Worm (Caenorhabditis elegans) whole organism, L4 larva: Measurements from ENCODE around the gene R08C7.5.

Source experiments
- D1046.2 ChIP-seq: fragments of 200-800 bp; sonication (Bioruptor generic); IDR thresholded peaks from 2 replicates; pipeline ENCODE4 v1.3.6; 2022; ENCODE audit warnings: missing genetic modification characterization, missing compliant biosample characterization
- F26F4.8 ChIP-seq: fragments of 200-800 bp; sonication (Bioruptor generic); conservative IDR thresholded peaks from 2 replicates; pipeline ENCODE4 v1.3.6; 2022; ENCODE audit warnings: missing genetic modification characterization, missing compliant biosample characterization
- F44E2.7 ChIP-seq: fragments of 200-800 bp; sonication (Bioruptor generic); IDR thresholded peaks from 2 replicates; pipeline ENCODE4 v2.1.2; 2022; ENCODE audit warnings: missing genetic modification characterization, missing compliant biosample characterization
- R02D3.7 ChIP-seq: fragments of 150-350 bp; sonication (generic microtip); optimal IDR thresholded peaks from 3 replicates; lab custom pipeline; 2014; ENCODE audit warnings: missing biosample characterization, missing genetic modification characterization
- T20F7.1 ChIP-seq: fragments of 200-800 bp; sonication (Bioruptor generic); optimal IDR thresholded peaks from 2 replicates; lab custom pipeline; 2018; ENCODE audit warnings: mild to moderate bottlenecking, missing genetic modification characterization, missing compliant biosample characterization
- T26A8.4 ChIP-seq: fragments of 200-800 bp; sonication (Bioruptor generic); IDR thresholded peaks from 2 replicates; pipeline ENCODE4 v1.3.6; 2022; ENCODE audit warnings: missing genetic modification characterization, missing compliant biosample characterization
- Y48G9A.11 ChIP-seq: fragments of 200-800 bp; sonication (Bioruptor generic); IDR thresholded peaks from 2 replicates; pipeline ENCODE4 v1.3.6; 2022; ENCODE audit warnings: missing genetic modification reagents, missing genetic modification characterization, missing compliant biosample characterization
- ZK337.2 ChIP-seq: fragments of 200-800 bp; sonication (Bioruptor generic); IDR thresholded peaks from 2 replicates; pipeline ENCODE4 v1.3.6; 2022; ENCODE audit warnings: missing genetic modification reagents, missing genetic modification characterization, missing compliant biosample characterization
- ceh-20 ChIP-seq: fragments of 200-800 bp; sonication (Bioruptor generic); IDR thresholded peaks from 2 replicates; pipeline ENCODE4 v1.3.6; 2022; ENCODE audit warnings: missing genetic modification reagents, missing genetic modification characterization, missing compliant biosample characterization
- ceh-28 ChIP-seq: fragments of 150-350 bp; optimal IDR thresholded peaks from 2 replicates; lab custom pipeline; 2014; ENCODE audit warnings: missing biosample characterization, missing genetic modification reagents, missing genetic modification characterization
- ceh-44 ChIP-seq: fragments of 200-800 bp; sonication (Bioruptor generic); IDR thresholded peaks from 2 replicates; pipeline ENCODE4 v1.3.6; 2022; ENCODE audit warnings: missing genetic modification reagents, missing genetic modification characterization, missing compliant biosample characterization
- ceh-62 ChIP-seq: sonication (generic microtip); optimal IDR thresholded peaks from 2 replicates; lab custom pipeline; 2017; ENCODE audit warnings: missing biosample characterization, missing genetic modification characterization
- ceh-82 ChIP-seq: sonication (generic microtip); optimal IDR thresholded peaks from 2 replicates; lab custom pipeline; 2017; ENCODE audit warnings: missing biosample characterization, missing genetic modification characterization
- cey-2 ChIP-seq: sonication (generic microtip); optimal IDR thresholded peaks from 3 replicates; lab custom pipeline; 2017; ENCODE audit warnings: missing genetic modification characterization, mild to moderate bottlenecking, missing compliant biosample characterization, antibody characterized with exemption, borderline replicate concordance; ENCODE audit not compliant: insufficient read depth
- ctbp-1 ChIP-seq: fragments of 200-800 bp; sonication (Bioruptor generic); IDR thresholded peaks from 2 replicates; pipeline ENCODE4 v1.3.6; 2022; ENCODE audit warnings: missing genetic modification reagents, missing genetic modification characterization, missing compliant biosample characterization
- daf-19 ChIP-seq: fragments of 200-800 bp; sonication (Bioruptor generic); conservative IDR thresholded peaks from 2 replicates; pipeline ENCODE4 v1.3.6; 2022; ENCODE audit warnings: missing genetic modification characterization, missing compliant biosample characterization
- dpl-1 ChIP-seq: fragments of 150-350 bp; optimal IDR thresholded peaks from 2 replicates; lab custom pipeline; 2014; ENCODE audit warnings: missing biosample characterization, missing genetic modification reagents, missing genetic modification characterization
- dve-1 ChIP-seq: sonication (generic microtip); optimal IDR thresholded peaks from 2 replicates; lab custom pipeline; 2017; ENCODE audit warnings: antibody characterized with exemption, mild to moderate bottlenecking, missing genetic modification characterization, missing compliant biosample characterization; ENCODE audit not compliant: insufficient read depth
- egl-27 ChIP-seq: sonication (generic microtip); optimal IDR thresholded peaks from 3 replicates; lab custom pipeline; 2017; ENCODE audit warnings: missing biosample characterization, missing genetic modification reagents, missing genetic modification characterization
- egl-43 ChIP-seq: fragments of 200-800 bp; sonication (Bioruptor generic); IDR thresholded peaks from 2 replicates; pipeline ENCODE4 v1.3.6; 2022; ENCODE audit warnings: missing genetic modification reagents, missing genetic modification characterization, missing compliant biosample characterization
- fos-1 ChIP-seq: fragments of 150-350 bp; optimal IDR thresholded peaks from 2 replicates; lab custom pipeline; 2014; ENCODE audit warnings: missing biosample characterization, missing genetic modification characterization
- hif-1 ChIP-seq, 2 experiments: sonication (generic microtip); optimal IDR thresholded peaks; 2 replicates each; lab custom pipeline; 2016 to 2017; ENCODE audit warnings: missing compliant biosample characterization in 2 of 2, missing genetic modification characterization in 2 of 2, missing genetic modification reagents in 2 of 2, missing genotype in 2 of 2, mild to moderate bottlenecking in 1 of 2
- hlh-11 ChIP-seq: fragments of 200-800 bp; sonication (Bioruptor generic); optimal IDR thresholded peaks from 2 replicates; lab custom pipeline; 2018; ENCODE audit warnings: mild to moderate bottlenecking, missing genetic modification characterization, missing compliant biosample characterization
- hmg-1.1 ChIP-seq: fragments of 200-800 bp; sonication (Bioruptor generic); IDR thresholded peaks from 2 replicates; pipeline ENCODE4 v1.3.6; 2022; ENCODE audit warnings: missing genetic modification reagents, missing genetic modification characterization, missing compliant biosample characterization
- lim-7 ChIP-seq: fragments of 200-800 bp; sonication (Bioruptor generic); IDR thresholded peaks from 2 replicates; pipeline ENCODE4 v1.3.6; 2022; ENCODE audit warnings: missing genetic modification characterization, missing compliant biosample characterization
- lin-1 ChIP-seq: fragments of 200-800 bp; sonication (Bioruptor generic); IDR thresholded peaks from 2 replicates; pipeline ENCODE4 v1.3.6; 2022; ENCODE audit warnings: missing genetic modification reagents, missing genetic modification characterization, missing compliant biosample characterization
- lin-15B ChIP-seq: fragments of 150-350 bp; sonication (generic microtip); optimal IDR thresholded peaks from 3 replicates; lab custom pipeline; 2014; ENCODE audit warnings: missing biosample characterization, missing genetic modification characterization
- lin-29 ChIP-seq: fragments of 200-800 bp; sonication (Bioruptor generic); IDR thresholded peaks from 2 replicates; pipeline ENCODE4 v1.3.6; 2022; ENCODE audit warnings: missing genetic modification reagents, missing genetic modification characterization, missing compliant biosample characterization
- lin-39 ChIP-seq: fragments of 150-350 bp; optimal IDR thresholded peaks from 2 replicates; lab custom pipeline; 2014; ENCODE audit warnings: missing biosample characterization, missing genetic modification reagents, missing genetic modification characterization
- lir-3 ChIP-seq: sonication (generic microtip); optimal IDR thresholded peaks from 2 replicates; lab custom pipeline; 2016; ENCODE audit warnings: mild to moderate bottlenecking, missing genetic modification characterization, missing compliant biosample characterization
- lsy-2 ChIP-seq, 2 experiments: fragments of 150-350 bp in 1 of 2; sonication (generic microtip) in 1 of 2; optimal IDR thresholded peaks; 2 replicates each; lab custom pipeline; 2014 to 2017; ENCODE audit warnings: missing biosample characterization in 2 of 2, missing genetic modification characterization in 2 of 2
- madf-9 ChIP-seq: fragments of 200-800 bp; sonication (Bioruptor generic); conservative IDR thresholded peaks from 2 replicates; pipeline ENCODE4 v1.3.6; 2022; ENCODE audit warnings: missing genetic modification reagents, missing genetic modification characterization, missing compliant biosample characterization
- mdl-1 ChIP-seq, 2 experiments: fragments of 150-350 bp in 1 of 2; sonication (generic microtip) in 1 of 2; optimal IDR thresholded peaks; 2 replicates each; lab custom pipeline; 2014 to 2017; ENCODE audit warnings: missing biosample characterization in 2 of 2, missing genetic modification characterization in 2 of 2
- mdt-29 ChIP-seq: fragments of 200-800 bp; sonication (Bioruptor generic); IDR thresholded peaks from 2 replicates; pipeline ENCODE4 v1.3.6; 2022; ENCODE audit warnings: missing genetic modification reagents, missing genetic modification characterization, missing compliant biosample characterization
- mep-1 ChIP-seq: fragments of 150-350 bp; sonication (generic microtip); optimal IDR thresholded peaks from 3 replicates; lab custom pipeline; 2014; ENCODE audit warnings: missing biosample characterization, missing genetic modification characterization
- nhr-102 ChIP-seq: sonication (generic microtip); optimal IDR thresholded peaks from 2 replicates; lab custom pipeline; 2016; ENCODE audit warnings: mild to moderate bottlenecking, missing genetic modification characterization, moderate library complexity, missing compliant biosample characterization
- nhr-48 ChIP-seq: sonication (generic microtip); optimal IDR thresholded peaks from 2 replicates; lab custom pipeline; 2016; ENCODE audit warnings: mild to moderate bottlenecking, missing genetic modification characterization, missing compliant biosample characterization
- nhr-6 ChIP-seq: fragments of 150-350 bp; optimal IDR thresholded peaks from 2 replicates; lab custom pipeline; 2014; ENCODE audit warnings: missing biosample characterization, missing genetic modification characterization
- nhr-77 ChIP-seq: fragments of 150-350 bp; optimal IDR thresholded peaks from 2 replicates; lab custom pipeline; 2014; ENCODE audit warnings: missing biosample characterization, missing genetic modification characterization
- pha-4 ChIP-seq, 2 experiments: fragments of 150-350 bp in 1 of 2; fragments of 200-800 bp in 1 of 2; sonication (Bioruptor generic) in 1 of 2; IDR thresholded peaks in 1 of 2; optimal IDR thresholded peaks in 1 of 2; 2 replicates each; pipeline versions ENCODE4 v1.3.6 to Lab custom; 2014 to 2022; ENCODE audit warnings: missing genetic modification characterization in 2 of 2, missing genetic modification reagents in 2 of 2, missing biosample characterization in 1 of 2, missing compliant biosample characterization in 1 of 2
- rbr-2 ChIP-seq: sonication (generic microtip); optimal IDR thresholded peaks from 2 replicates; lab custom pipeline; 2016; ENCODE audit warnings: missing genotype, missing genetic modification characterization, missing compliant biosample characterization
- saeg-2 ChIP-seq: fragments of 200-800 bp; sonication (Bioruptor generic); IDR thresholded peaks from 2 replicates; pipeline ENCODE4 v1.3.6; 2022; ENCODE audit warnings: missing genetic modification reagents, missing genetic modification characterization, missing compliant biosample characterization
- sdz-12 ChIP-seq: fragments of 200-800 bp; sonication (Bioruptor generic); optimal IDR thresholded peaks from 2 replicates; lab custom pipeline; 2018; ENCODE audit warnings: mild to moderate bottlenecking, missing genetic modification characterization, missing compliant biosample characterization
- set-16 ChIP-seq: fragments of 200-800 bp; sonication (Bioruptor generic); IDR thresholded peaks from 2 replicates; pipeline ENCODE4 v1.3.6; 2022; ENCODE audit warnings: missing genetic modification reagents, missing genetic modification characterization, missing compliant biosample characterization
- tra-1 ChIP-seq: fragments of 200-800 bp; sonication (Bioruptor generic); IDR thresholded peaks from 2 replicates; pipeline ENCODE4 v1.3.6; 2022; ENCODE audit warnings: missing genetic modification reagents, missing genetic modification characterization, missing compliant biosample characterization
- unc-62 ChIP-seq, 3 experiments: fragments of 150-350 bp in 1 of 3; sonication (generic microtip); optimal IDR thresholded peaks in 2 of 3; peaks in 1 of 3; 1 replicate in 1 of 3; 2 replicates in 2 of 3; lab custom pipeline; 2014 to 2017; ENCODE audit warnings: missing biosample characterization in 3 of 3, missing genetic modification characterization in 3 of 3, missing genetic modification reagents in 3 of 3, missing genotype in 1 of 3
- vab-7 ChIP-seq: fragments of 200-800 bp; sonication (Bioruptor generic); IDR thresholded peaks from 2 replicates; pipeline ENCODE4 v1.3.6; 2022; ENCODE audit warnings: missing genetic modification reagents, missing genetic modification characterization, missing compliant biosample characterization
- zip-2 ChIP-seq: fragments of 150-350 bp; optimal IDR thresholded peaks from 2 replicates; lab custom pipeline; 2014; ENCODE audit warnings: missing biosample characterization, missing genetic modification characterization
- ztf-11 ChIP-seq: fragments of 150-350 bp; optimal IDR thresholded peaks from 2 replicates; lab custom pipeline; 2014; ENCODE audit warnings: missing biosample characterization, missing genetic modification characterization
- ztf-7 ChIP-seq: fragments of 150-350 bp; optimal IDR thresholded peaks from 2 replicates; lab custom pipeline; 2014; ENCODE audit warnings: missing biosample characterization, missing genetic modification characterization

The R08C7.5 gene

DNA sequence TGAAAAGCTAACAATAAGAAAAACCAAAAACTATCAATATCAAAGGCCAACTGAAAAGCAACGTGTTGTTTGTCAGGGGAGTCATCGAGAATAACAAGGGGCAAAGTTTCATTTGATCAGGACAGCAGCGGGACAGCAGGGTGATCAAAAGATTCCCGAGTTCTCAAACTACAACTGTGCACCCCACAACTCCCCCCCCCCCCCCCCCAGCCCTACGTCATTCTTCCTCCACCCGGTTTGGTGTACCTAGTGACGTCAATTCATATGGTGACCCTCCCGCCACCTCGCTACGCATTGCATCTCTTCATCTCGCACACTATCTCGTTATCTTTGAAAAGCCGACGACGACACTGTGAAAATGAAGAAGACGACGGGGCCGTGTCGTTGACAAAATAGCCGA is 43.7 kb downstream of the R08C7.5 start:
- TF ChIP-seq dpl-1 (GFP tag; lab: Kevin White, UChicago) (no peak), hif-1 (tag; optimal IDR thresholded peaks at IDR 0.05; lab: Kevin White, UChicago) (peak in 1 of 2 experiments; percentile 16), nhr-48 (tag; lab: Kevin White, UChicago) (no peak), mdl-1 (tag; optimal IDR thresholded peaks at IDR 0.05; lab: Kevin White, UChicago) (no peak), ceh-82 (tag; lab: Kevin White, UChicago) (no peak), ceh-28 (no peak), cey-2 (tag; lab: Kevin White, UChicago) (no peak), R02D3.7 (tag; lab: Kevin White, UChicago) (no peak), madf-9 (GFP tag; lab: Robert Waterston, UW) (0 out of 2 replicates have a peak, but pooled peaks have one; percentile 25), lim-7 (GFP tag; lab: Robert Waterston, UW) (0 out of 2 replicates have a peak, but pooled peaks have one; percentile 27), lin-1 (GFP tag; lab: Robert Waterston, UW) (no peak), ztf-7 (tag; lab: Kevin White, UChicago) (no peak), zip-2 (tag; lab: Kevin White, UChicago) (no peak), nhr-102 (tag; lab: Kevin White, UChicago) (no peak), lin-29 (GFP tag; lab: Robert Waterston, UW) (no peak), Y48G9A.11 (GFP tag; lab: Robert Waterston, UW) (0 out of 2 replicates have a peak, but pooled peaks have one; percentile 5), daf-19 (GFP tag; lab: Robert Waterston, UW) (no peak), ceh-20 (GFP tag; lab: Robert Waterston, UW) (no peak; the same call in 1 of the 2 replicates), T26A8.4 (GFP tag; lab: Robert Waterston, UW) (peak; percentile 36; the same call in 1 of the 2 replicates), saeg-2 (GFP tag; lab: Robert Waterston, UW) (no peak), lin-15B (tag; lab: Kevin White, UChicago) (no peak), rbr-2 (tag; lab: Kevin White, UChicago) (no peak), tra-1 (GFP tag; lab: Robert Waterston, UW) (no peak), F26F4.8 (no peak), T20F7.1 (GFP tag; lab: Kevin White, UChicago) (no peak), fos-1 (tag; lab: Kevin White, UChicago) (no peak), ztf-11 (no peak), dve-1 (tag; lab: Kevin White, UChicago) (no peak), unc-62 (GFP tag; optimal IDR thresholded peaks at IDR 0.05 in 1 of 2; lab: Kevin White, UChicago) (no peak), unc-62 (tag; optimal IDR thresholded peaks at IDR 0.05; lab: Kevin White, UChicago) (no peak), mep-1 (tag; lab: Kevin White, UChicago) (no peak), ceh-44 (no peak), lin-39 (tag; lab: Kevin White, UChicago) (no peak), ceh-62 (no peak), hmg-1.1 (GFP tag; lab: Robert Waterston, UW) (0 out of 2 replicates have a peak, but pooled peaks have one; percentile 13), F44E2.7 (GFP tag; lab: Robert Waterston, UW) (no peak), pha-4 (GFP tag; IDR thresholded peaks at IDR 0.05; lab: Robert Waterston, UW) (peak; percentile 9; the same call in 1 of the 2 replicates), pha-4 (tag; optimal IDR thresholded peaks at IDR 0.05; lab: Kevin White, UChicago) (no peak), hlh-11 (tag; lab: Kevin White, UChicago) (peak; percentile 58), set-16 (GFP tag; lab: Robert Waterston, UW) (peak; percentile 65), egl-27 (tag; lab: Kevin White, UChicago) (no peak), egl-43 (GFP tag; lab: Robert Waterston, UW) (0 out of 2 replicates have a peak, but pooled peaks have one; percentile 41), D1046.2 (GFP tag; lab: Robert Waterston, UW) (no peak), nhr-77 (no peak), lsy-2 (tag; optimal IDR thresholded peaks at IDR 0.05; lab: Kevin White, UChicago) (no peak), mdt-29 (GFP tag; lab: Robert Waterston, UW) (peak; percentile 28; the same call in 1 of the 2 replicates), vab-7 (no peak), lir-3 (tag; lab: Kevin White, UChicago) (no peak), sdz-12 (peak; percentile 45), ctbp-1 (GFP tag; lab: Robert Waterston, UW) (0 out of 2 replicates have a peak, but pooled peaks have one; percentile 32), nhr-6 (tag; lab: Kevin White, UChicago) (no peak), ZK337.2 (no peak)
